Worm (Caenorhabditis elegans) whole organism, L2 larva: ENCODE data around the gene F11A5.18.
A peak's percentile ranks its signal among the peaks of the same experiment; 100 is the strongest.

Experiments
- C34F6.9 ChIP-seq: fragments of 150-350 bp; optimal IDR thresholded peaks from 2 replicates; lab custom pipeline; 2014; ENCODE audit warnings: missing biosample characterization, missing genetic modification characterization
- R02D3.7 ChIP-seq: fragments of 150-350 bp; optimal IDR thresholded peaks from 2 replicates; lab custom pipeline; 2014; ENCODE audit warnings: missing biosample characterization, missing genetic modification characterization
- Y55F3AM.14 ChIP-seq: fragments of 200-800 bp; sonication (Bioruptor generic); optimal IDR thresholded peaks from 2 replicates; lab custom pipeline; 2018; ENCODE audit warnings: mild to moderate bottlenecking, missing genetic modification characterization, missing compliant biosample characterization
- ZK546.5 ChIP-seq: sonication (generic microtip); optimal IDR thresholded peaks from 2 replicates; lab custom pipeline; 2017; ENCODE audit warnings: missing biosample characterization, missing genetic modification characterization
- alr-1 ChIP-seq: fragments of 150-350 bp; optimal IDR thresholded peaks from 2 replicates; lab custom pipeline; 2014; ENCODE audit warnings: missing biosample characterization, missing genetic modification characterization
- aly-2 ChIP-seq: fragments of 150-350 bp; optimal IDR thresholded peaks from 2 replicates; lab custom pipeline; 2014; ENCODE audit warnings: missing biosample characterization, missing genetic modification characterization
- ceh-82 ChIP-seq: fragments of 150-350 bp; optimal IDR thresholded peaks from 2 replicates; lab custom pipeline; 2014; ENCODE audit warnings: missing biosample characterization, missing genetic modification characterization
- egl-27 ChIP-seq: sonication (generic microtip); optimal IDR thresholded peaks from 3 replicates; lab custom pipeline; 2017; ENCODE audit warnings: missing biosample characterization, missing genetic modification reagents, missing genetic modification characterization
- elt-1 ChIP-seq: fragments of 150-350 bp; optimal IDR thresholded peaks from 2 replicates; lab custom pipeline; 2014; ENCODE audit warnings: missing biosample characterization, missing genetic modification characterization
- fos-1 ChIP-seq: fragments of 150-350 bp; optimal IDR thresholded peaks from 2 replicates; lab custom pipeline; 2014; ENCODE audit warnings: missing biosample characterization, missing genetic modification characterization
- gmeb-1 ChIP-seq: fragments of 150-350 bp; optimal IDR thresholded peaks from 2 replicates; lab custom pipeline; 2014; ENCODE audit warnings: missing biosample characterization, missing genetic modification characterization
- lin-11 ChIP-seq: fragments of 150-350 bp; sonication (generic microtip); optimal IDR thresholded peaks from 2 replicates; lab custom pipeline; 2014; ENCODE audit warnings: missing biosample characterization, missing genetic modification characterization, inconsistent platforms, mixed read lengths
- lin-13 ChIP-seq: fragments of 150-350 bp; optimal IDR thresholded peaks from 2 replicates; lab custom pipeline; 2014; ENCODE audit warnings: missing biosample characterization, missing genetic modification reagents, missing genetic modification characterization
- lin-39 ChIP-seq: fragments of 150-350 bp; optimal IDR thresholded peaks from 2 replicates; lab custom pipeline; 2014; ENCODE audit warnings: missing biosample characterization, missing genetic modification reagents, missing genetic modification characterization
- lsy-2 ChIP-seq, 2 experiments: fragments of 150-350 bp in 1 of 2; sonication (generic microtip) in 1 of 2; optimal IDR thresholded peaks; 2 replicates each; lab custom pipeline; 2014 to 2017; ENCODE audit warnings: missing biosample characterization in 2 of 2, missing genetic modification characterization in 2 of 2
- mab-5 ChIP-seq: fragments of 150-350 bp; optimal IDR thresholded peaks from 2 replicates; lab custom pipeline; 2014; ENCODE audit warnings: missing biosample characterization, missing genetic modification characterization
- mbf-1 ChIP-seq: sonication (generic microtip); optimal IDR thresholded peaks from 2 replicates; lab custom pipeline; 2017; ENCODE audit warnings: missing biosample characterization, missing genetic modification characterization
- nhr-11 ChIP-seq: fragments of 150-350 bp; optimal IDR thresholded peaks from 2 replicates; lab custom pipeline; 2014; ENCODE audit warnings: missing biosample characterization, missing genetic modification characterization
- nhr-12 ChIP-seq: fragments of 150-350 bp; optimal IDR thresholded peaks from 2 replicates; lab custom pipeline; 2014; ENCODE audit warnings: missing biosample characterization, missing genetic modification characterization
- nhr-129 ChIP-seq: fragments of 150-350 bp; optimal IDR thresholded peaks from 2 replicates; lab custom pipeline; 2014; ENCODE audit warnings: missing biosample characterization, missing genetic modification characterization
- nhr-21 ChIP-seq: fragments of 150-350 bp; optimal IDR thresholded peaks from 2 replicates; lab custom pipeline; 2014; ENCODE audit warnings: missing biosample characterization, missing genetic modification characterization
- nhr-25 ChIP-seq: fragments of 150-350 bp; sonication (generic microtip); optimal IDR thresholded peaks from 3 replicates; lab custom pipeline; 2014; ENCODE audit warnings: missing biosample characterization, missing genetic modification characterization
- nhr-6 ChIP-seq: fragments of 150-350 bp; optimal IDR thresholded peaks from 2 replicates; lab custom pipeline; 2014; ENCODE audit warnings: missing biosample characterization, missing genetic modification characterization
- peb-1 ChIP-seq: fragments of 150-350 bp; optimal IDR thresholded peaks from 2 replicates; lab custom pipeline; 2014; ENCODE audit warnings: missing biosample characterization, missing genetic modification characterization
- skn-1 ChIP-seq: sonication (generic microtip); optimal IDR thresholded peaks from 2 replicates; lab custom pipeline; 2017; ENCODE audit warnings: missing biosample characterization, missing genetic modification characterization
- sma-9 ChIP-seq, 2 experiments: fragments of 150-350 bp in 1 of 2; sonication (generic microtip) in 1 of 2; optimal IDR thresholded peaks; 2 replicates each; lab custom pipeline; 2014 to 2016; ENCODE audit warnings: missing genetic modification characterization in 2 of 2, mild to moderate bottlenecking in 1 of 2, missing biosample characterization in 1 of 2, missing compliant biosample characterization in 1 of 2, missing genetic modification reagents in 1 of 2, moderate library complexity in 1 of 2
- snpc-4 ChIP-seq: fragments of 150-350 bp; optimal IDR thresholded peaks from 2 replicates; lab custom pipeline; 2014; ENCODE audit warnings: missing biosample characterization, missing genetic modification characterization
- unc-55 ChIP-seq: fragments of 150-350 bp; sonication (generic microtip); optimal IDR thresholded peaks from 3 replicates; lab custom pipeline; 2014; ENCODE audit warnings: missing biosample characterization, missing genetic modification reagents, missing genetic modification characterization
- unc-62 ChIP-seq: fragments of 150-350 bp; optimal IDR thresholded peaks from 2 replicates; lab custom pipeline; 2014; ENCODE audit warnings: missing biosample characterization, missing genetic modification reagents, missing genetic modification characterization
- ztf-1 ChIP-seq: fragments of 200-800 bp; sonication (Bioruptor generic); conservative IDR thresholded peaks from 2 replicates; pipeline ENCODE4 v1.3.6; 2022; ENCODE audit warnings: missing genetic modification characterization, missing compliant biosample characterization
- ztf-11 ChIP-seq: sonication (generic microtip); optimal IDR thresholded peaks from 2 replicates; lab custom pipeline; 2017; ENCODE audit warnings: missing biosample characterization, missing genetic modification characterization

F11A5.18 gene

ce11 chrV:16218972-16219757 lies 16.4 kb downstream of the F11A5.18 start, which contains the start of gene glc-1:
Gene glc-1 (plus strand): TSS chrV:16219634.
- TF ChIP-seq peb-1 (tag; lab: Kevin White, UChicago), result no peak
- TF ChIP-seq sma-9 (GFP tag; optimal IDR thresholded peaks at IDR 0.05; lab: Kevin White, UChicago), result peak; percentile 36
- TF ChIP-seq sma-9 (tag; optimal IDR thresholded peaks at IDR 0.05; lab: Kevin White, UChicago), result no peak

- TF ChIP-seq ceh-82 (tag; lab: Kevin White, UChicago) (no peak), fos-1 (tag; lab: Kevin White, UChicago) (no peak), ZK546.5 (tag; lab: Kevin White, UChicago) (no peak), nhr-25 (no peak), lin-39 (no peak), unc-55 (GFP tag; lab: Kevin White, UChicago) (no peak), nhr-21 (tag; lab: Kevin White, UChicago) (no peak), nhr-11 (tag; lab: Kevin White, UChicago) (no peak), C34F6.9 (tag; lab: Kevin White, UChicago) (no peak), lsy-2 (tag; optimal IDR thresholded peaks at IDR 0.05; lab: Kevin White, UChicago) (no peak), mab-5 (tag; lab: Kevin White, UChicago) (no peak), nhr-129 (tag; lab: Kevin White, UChicago) (no peak), gmeb-1 (tag; lab: Kevin White, UChicago) (no peak)
Observed at ce11 chrV:16220020-16220419, 17.3 kb downstream of the F11A5.18 start.

- TF ChIP-seq alr-1 (tag; lab: Kevin White, UChicago) (no peak), mbf-1 (tag; lab: Kevin White, UChicago) (no peak), C34F6.9 (tag; lab: Kevin White, UChicago) (no peak), ztf-11 (tag; lab: Kevin White, UChicago) (no peak), ztf-1 (GFP tag; lab: Robert Waterston, UW) (no peak), egl-27 (tag; lab: Kevin White, UChicago) (no peak), aly-2 (no peak), nhr-129 (tag; lab: Kevin White, UChicago) (no peak), unc-62 (GFP tag; lab: Kevin White, UChicago) (no peak), nhr-12 (tag; lab: Kevin White, UChicago) (no peak), lin-13 (GFP tag; lab: Kevin White, UChicago) (no peak), lin-11 (tag; lab: Kevin White, UChicago) (no peak), Y55F3AM.14 (GFP tag; lab: Kevin White, UChicago) (no peak)
- TF ChIP-seq, all 48 proteins: peak for 0
Observed at ce11 chrV:16224027-16224426, 21.3 kb downstream of the F11A5.18 start, which contains the start of gene stdh-2. Gene stdh-2 (plus strand): TSS chrV:16224327.

ce11 chrV:16225524-16226116 lies 22.9 kb downstream of the F11A5.18 start:
- TF ChIP-seq egl-27 (tag; lab: Kevin White, UChicago) (no peak), elt-1 (tag; lab: Kevin White, UChicago) (no peak), R02D3.7 (tag; lab: Kevin White, UChicago) (no peak), sma-9 (GFP tag; optimal IDR thresholded peaks at IDR 0.05; lab: Kevin White, UChicago) (peak; percentile 1), sma-9 (tag; optimal IDR thresholded peaks at IDR 0.05; lab: Kevin White, UChicago) (no peak), snpc-4 (tag; lab: Kevin White, UChicago) (peak; percentile 21), alr-1 (tag; lab: Kevin White, UChicago) (no peak), Y55F3AM.14 (GFP tag; lab: Kevin White, UChicago) (no peak), skn-1 (tag; lab: Kevin White, UChicago) (no peak), lin-11 (tag; lab: Kevin White, UChicago) (no peak)

- TF ChIP-seq lin-11 (tag; lab: Kevin White, UChicago) (no peak), lin-39 (no peak), lsy-2 (tag; optimal IDR thresholded peaks at IDR 0.05; lab: Kevin White, UChicago) (no peak), unc-55 (GFP tag; lab: Kevin White, UChicago) (no peak), nhr-6 (tag; lab: Kevin White, UChicago) (no peak), unc-62 (GFP tag; lab: Kevin White, UChicago) (no peak)
Observed at ce11 chrV:16226581-16226980, 23.9 kb downstream of the F11A5.18 start, which contains the start of gene F11A5.13. Gene F11A5.13 (minus strand): TSS chrV:16226681.
